6 worm cellular contexts compared by ENCODE assay signal in the genomic region with DNA sequence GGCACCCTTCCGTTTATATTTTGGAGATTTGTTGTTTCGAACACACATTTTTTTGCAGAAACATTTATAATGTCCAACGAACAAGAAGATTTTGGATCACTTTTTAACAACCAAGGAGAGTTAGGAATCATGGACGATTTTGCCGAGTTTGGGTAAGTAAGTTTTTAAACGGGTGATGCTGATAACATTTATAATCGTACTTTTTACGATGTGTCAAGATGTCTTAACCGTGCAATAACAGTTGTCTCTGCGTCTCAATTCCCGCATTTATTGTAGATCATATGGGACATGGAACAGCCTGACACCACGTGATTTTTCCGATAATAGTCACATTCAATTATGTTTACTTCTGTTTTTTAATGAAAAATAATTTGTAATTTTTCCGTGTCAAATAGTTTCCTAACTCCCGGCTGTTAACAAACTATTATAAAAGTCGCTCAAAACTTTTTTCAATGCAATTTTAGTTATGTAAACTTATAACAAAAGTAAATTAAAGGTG.
TF ChIP-seq lines count a peak whose summit lies in the region.

daf-14 (plus strand) TSS at position 51 of the 499 bp plus-strand sequence.

TF ChIP-seq in whole organism, L1 larva, 84 proteins besides CTCF, POLR2A, EP300 and RAD21 (continues in another document):
- TF ChIP-seq alr-1 (tag; optimal IDR thresholded peaks at IDR 0.05; lab: Kevin White, UChicago; ENCODE audit: borderline replicate concordance), result no peak
- peak; percentile 53 for TF ChIP-seq lin-14 (GFP tag; optimal IDR thresholded peaks at IDR 0.05; lab: Kevin White, UChicago)
- peak; percentile 49 for TF ChIP-seq nhr-19 (GFP tag; conservative IDR thresholded peaks at IDR 0.05; lab: Robert Waterston, UW)
- peak; percentile 30 to 84 for TF ChIP-seq lin-35 (GFP tag; optimal IDR thresholded peaks at IDR 0.05; lab: Kevin White, UChicago)
- peak; percentile 50 for TF ChIP-seq nhr-90 (tag; optimal IDR thresholded peaks at IDR 0.05; lab: Kevin White, UChicago; ENCODE audit: poor library complexity)
- peak in 1 of 2 experiments; percentile 0 for TF ChIP-seq lsy-2 (tag; optimal IDR thresholded peaks at IDR 0.05; lab: Kevin White, UChicago)
- TF ChIP-seq ceh-82 (tag; optimal IDR thresholded peaks at IDR 0.05; lab: Kevin White, UChicago), result no peak
- TF ChIP-seq egl-27 (tag; optimal IDR thresholded peaks at IDR 0.05; lab: Kevin White, UChicago), result no peak
- TF ChIP-seq nhr-71 (tag; optimal IDR thresholded peaks at IDR 0.05; lab: Kevin White, UChicago), result peak; percentile 66
- peak; percentile 3 for TF ChIP-seq tbx-2 (tag; optimal IDR thresholded peaks at IDR 0.05; lab: Kevin White, UChicago)
- peak; percentile 8 to 55 (median 31) for TF ChIP-seq dpl-1 (GFP tag; optimal IDR thresholded peaks at IDR 0.05; lab: Kevin White, UChicago)
- TF ChIP-seq skn-1 (tag; optimal IDR thresholded peaks at IDR 0.05; lab: Kevin White, UChicago), result no peak
- peak; percentile 22 for TF ChIP-seq mep-1 (tag; optimal IDR thresholded peaks at IDR 0.05; lab: Kevin White, UChicago)

TF ChIP-seq in whole organism, L2 larva, 48 proteins besides CTCF, POLR2A, EP300 and RAD21 (continues in another document):
- TF ChIP-seq nhr-21 (tag; optimal IDR thresholded peaks at IDR 0.05; lab: Kevin White, UChicago) (no peak), zag-1 (tag; optimal IDR thresholded peaks at IDR 0.05; lab: Kevin White, UChicago) (no peak), lin-13 (GFP tag; optimal IDR thresholded peaks at IDR 0.05; lab: Kevin White, UChicago) (no peak), gmeb-1 (tag; optimal IDR thresholded peaks at IDR 0.05; lab: Kevin White, UChicago) (peak; percentile 21), ZK546.5 (tag; optimal IDR thresholded peaks at IDR 0.05; lab: Kevin White, UChicago) (no peak), unc-62 (GFP tag; optimal IDR thresholded peaks at IDR 0.05; lab: Kevin White, UChicago) (no peak), sma-9 (GFP tag; optimal IDR thresholded peaks at IDR 0.05; lab: Kevin White, UChicago) (peak; percentile 81), sma-9 (tag; optimal IDR thresholded peaks at IDR 0.05; lab: Kevin White, UChicago) (no peak), elt-1 (tag; optimal IDR thresholded peaks at IDR 0.05; lab: Kevin White, UChicago) (no peak), crh-2 (tag; optimal IDR thresholded peaks at IDR 0.05; lab: Kevin White, UChicago) (peak; percentile 60), mbf-1 (tag; optimal IDR thresholded peaks at IDR 0.05; lab: Kevin White, UChicago) (no peak), sma-3 (GFP tag; optimal IDR thresholded peaks at IDR 0.05; lab: Kevin White, UChicago) (peak; percentile 61), nhr-25 (tag; optimal IDR thresholded peaks at IDR 0.05; lab: Kevin White, UChicago) (no peak), snpc-4 (tag; optimal IDR thresholded peaks at IDR 0.05; lab: Kevin White, UChicago) (no peak), lsy-2 (tag; optimal IDR thresholded peaks at IDR 0.05; lab: Kevin White, UChicago) (no peak)

TF ChIP-seq in whole organism, L3 larva, 47 proteins besides CTCF, POLR2A, EP300 and RAD21:
- no peak for TF ChIP-seq nhr-12 (tag; optimal IDR thresholded peaks at IDR 0.05; lab: Kevin White, UChicago)
- TF ChIP-seq nhr-23 (tag; optimal IDR thresholded peaks at IDR 0.05; lab: Kevin White, UChicago), result peak; percentile 4
- TF ChIP-seq pqm-1 (tag; optimal IDR thresholded peaks at IDR 0.05; lab: Kevin White, UChicago), result peak; percentile 22
- TF ChIP-seq nhr-43 (tag; optimal IDR thresholded peaks at IDR 0.05; lab: Kevin White, UChicago; ENCODE audit: poor library complexity, severe bottlenecking), result no peak
- TF ChIP-seq nhr-67 (tag; optimal IDR thresholded peaks at IDR 0.05; lab: Kevin White, UChicago), result no peak
- peak; percentile 25 for TF ChIP-seq pha-4 (tag; optimal IDR thresholded peaks at IDR 0.05; lab: Kevin White, UChicago)
- peak; percentile 46 for TF ChIP-seq elt-2 (tag; optimal IDR thresholded peaks at IDR 0.05; lab: Kevin White, UChicago)
- peak; percentile 11 for TF ChIP-seq nfya-1 (tag; optimal IDR thresholded peaks at IDR 0.05; lab: Kevin White, UChicago; ENCODE audit: insufficient read depth)
- no peak for TF ChIP-seq ztf-11 (tag; optimal IDR thresholded peaks at IDR 0.05; lab: Kevin White, UChicago)

TF ChIP-seq in whole organism, L4 larva, 104 proteins besides CTCF, POLR2A, EP300 and RAD21 (continues in another document):
- TF ChIP-seq pqm-1 (tag; optimal IDR thresholded peaks at IDR 0.05; lab: Kevin White, UChicago) (no peak), ZK337.2 (GFP tag; IDR thresholded peaks at IDR 0.05; lab: Robert Waterston, UW) (no peak), hlh-30 (tag; optimal IDR thresholded peaks at IDR 0.05; lab: Kevin White, UChicago; ENCODE audit: insufficient read depth) (peak; percentile 81), zag-1 (tag; optimal IDR thresholded peaks at IDR 0.05; lab: Kevin White, UChicago) (no peak), dpl-1 (GFP tag; optimal IDR thresholded peaks at IDR 0.05; lab: Kevin White, UChicago) (peak; percentile 15), jun-1 (tag; optimal IDR thresholded peaks at IDR 0.05; lab: Kevin White, UChicago) (no peak), ztf-11 (tag; optimal IDR thresholded peaks at IDR 0.05; lab: Kevin White, UChicago) (no peak), lin-29 (GFP tag; IDR thresholded peaks at IDR 0.05; lab: Robert Waterston, UW) (no peak), ceh-44 (GFP tag; IDR thresholded peaks at IDR 0.05; lab: Robert Waterston, UW) (no peak), dmd-8 (GFP tag; IDR thresholded peaks at IDR 0.05; lab: Robert Waterston, UW) (no peak), fkh-10 (GFP tag; optimal IDR thresholded peaks at IDR 0.05; lab: Kevin White, UChicago) (no peak), nhr-76 (tag; optimal IDR thresholded peaks at IDR 0.05; lab: Kevin White, UChicago) (no peak), F26F4.8 (GFP tag; conservative IDR thresholded peaks at IDR 0.05; lab: Robert Waterston, UW) (no peak), daf-19 (GFP tag; conservative IDR thresholded peaks at IDR 0.05; lab: Robert Waterston, UW) (no peak), arid-1 (GFP tag; conservative IDR thresholded peaks at IDR 0.05; lab: Robert Waterston, UW) (no peak), cey-2 (tag; optimal IDR thresholded peaks at IDR 0.05; lab: Kevin White, UChicago; ENCODE audit: borderline replicate concordance, insufficient read depth) (no peak), madf-5 (GFP tag; IDR thresholded peaks at IDR 0.05; lab: Robert Waterston, UW) (no peak)

TF ChIP-seq in whole organism, late embryonic, 69 proteins besides CTCF, POLR2A, EP300 and RAD21:
- TF ChIP-seq ceh-9 (tag; optimal IDR thresholded peaks at IDR 0.05; lab: Kevin White, UChicago) (no peak), dve-1 (tag; optimal IDR thresholded peaks at IDR 0.05; lab: Kevin White, UChicago) (no peak), F13H6.1 (tag; optimal IDR thresholded peaks at IDR 0.05; lab: Kevin White, UChicago) (no peak), ceh-24 (tag; optimal IDR thresholded peaks at IDR 0.05; lab: Kevin White, UChicago) (no peak), hlh-30 (tag; optimal IDR thresholded peaks at IDR 0.05; lab: Kevin White, UChicago; ENCODE audit: insufficient read depth) (peak; percentile 23)

TF ChIP-seq in whole organism, young adult, 124 proteins besides CTCF, POLR2A, EP300 and RAD21:
- TF ChIP-seq nhr-80 (tag; optimal IDR thresholded peaks at IDR 0.05; lab: Kevin White, UChicago) (peak; percentile 20), ekl-4 (GFP tag; IDR thresholded peaks at IDR 0.05; lab: Robert Waterston, UW) (no peak), bed-1 (GFP tag; IDR thresholded peaks at IDR 0.05; lab: Robert Waterston, UW) (no peak), cebp-1 (GFP tag; IDR thresholded peaks at IDR 0.05; lab: Robert Waterston, UW) (no peak), cebp-1 (tag; optimal IDR thresholded peaks at IDR 0.05; lab: Kevin White, UChicago) (peak; percentile 22), ztf-26 (tag; optimal IDR thresholded peaks at IDR 0.05; lab: Kevin White, UChicago) (peak; percentile 43)
